Worm (Caenorhabditis elegans): ENCODE measurements around the gene sfxn-1.5.

- TF ChIP-seq mep-1 (tag; optimal IDR thresholded peaks at IDR 0.05) (no peak), snpc-4 (tag; optimal IDR thresholded peaks at IDR 0.05) (no peak), ztf-11 (tag; optimal IDR thresholded peaks at IDR 0.05) (no peak), nhr-237 (tag; optimal IDR thresholded peaks at IDR 0.05) (no peak), mls-2 (tag; optimal IDR thresholded peaks at IDR 0.05) (no peak), lin-32 (GFP tag; optimal IDR thresholded peaks at IDR 0.05) (no peak), ceh-39 (tag; optimal IDR thresholded peaks at IDR 0.05) (no peak), pha-4 (tag; optimal IDR thresholded peaks at IDR 0.05) (no peak), sem-2 (GFP tag; optimal IDR thresholded peaks at IDR 0.05) (no peak), M03D4.4 (tag; optimal IDR thresholded peaks at IDR 0.05) (no peak), nhr-28 (tag; optimal IDR thresholded peaks at IDR 0.05) (no peak), nhr-12 (tag; optimal IDR thresholded peaks at IDR 0.05) (no peak)
These were observed 28.2 kb downstream of the sfxn-1.5 start for ce11 chrX:11633278-11633677.

Data from whole organism, mixed stage, embryonic.